Worm (Caenorhabditis elegans): ENCODE measurements around the gene Y47D7A.2.

Y47D7A.2 gene

DNA sequence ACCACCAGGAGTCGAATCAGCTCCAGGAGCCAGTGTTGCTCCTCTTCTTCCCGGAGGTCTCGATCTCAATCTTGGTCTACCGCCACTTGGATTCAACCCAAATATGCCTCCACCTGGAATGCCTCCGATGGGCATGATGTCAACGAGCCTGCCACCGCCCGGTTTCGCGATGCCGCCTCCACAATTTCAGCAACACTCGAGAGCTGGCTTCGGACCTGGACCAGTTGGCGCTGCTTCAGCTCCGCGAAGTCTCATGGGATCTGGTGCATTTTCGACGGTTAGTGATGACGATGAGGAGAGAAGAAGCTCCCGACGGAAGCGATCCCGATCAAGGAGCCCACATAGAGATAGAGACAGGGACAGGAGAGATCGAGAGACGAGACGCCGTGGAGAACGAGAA is 47.1 kb upstream of the Y47D7A.2 start:
- TF ChIP-seq egl-13 (tag; optimal IDR thresholded peaks at IDR 0.05) (no peak), zag-1 (tag; optimal IDR thresholded peaks at IDR 0.05) (no peak), fkh-10 (GFP tag; optimal IDR thresholded peaks at IDR 0.05) (no peak), ceh-8 (GFP tag; optimal IDR thresholded peaks at IDR 0.05) (no peak), ztf-4 (tag; optimal IDR thresholded peaks at IDR 0.05) (no peak), efl-1 (optimal IDR thresholded peaks at IDR 0.05) (no peak), efl-1 (GFP tag; optimal IDR thresholded peaks at IDR 0.05 in 1 of 2) (peak in 1 of 2 experiments; percentile 89)

DNA sequence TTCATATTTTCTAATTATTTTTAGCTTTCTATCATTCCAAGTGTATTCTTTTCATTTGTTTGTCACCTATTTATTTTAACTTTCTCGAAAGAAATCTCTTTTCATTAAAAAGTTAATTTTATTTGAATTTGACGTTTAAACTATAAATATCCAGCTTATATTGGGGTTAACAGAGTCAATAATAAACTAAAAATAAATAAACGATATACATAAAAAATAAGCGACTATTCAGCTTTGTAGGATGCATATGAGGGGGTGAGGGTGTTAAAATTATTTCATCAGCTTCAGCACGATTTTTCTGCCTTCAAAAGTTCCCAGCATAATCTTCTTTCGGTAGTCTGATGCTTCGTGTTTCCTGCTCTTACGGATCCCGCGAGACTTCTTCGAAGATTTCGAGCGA is 46.4 kb upstream of the Y47D7A.2 start:
- TF ChIP-seq lir-3 (tag; optimal IDR thresholded peaks at IDR 0.05; ENCODE audit: poor library complexity) (no peak), ceh-63 (GFP tag; optimal IDR thresholded peaks at IDR 0.05) (no peak), zag-1 (tag; optimal IDR thresholded peaks at IDR 0.05) (no peak), unc-98 (GFP tag; IDR thresholded peaks at IDR 0.05) (no peak), unc-130 (tag; optimal IDR thresholded peaks at IDR 0.05) (no peak), blmp-1 (tag; optimal IDR thresholded peaks at IDR 0.05) (no peak), dpl-1 (GFP tag; optimal IDR thresholded peaks at IDR 0.05) (no peak), pqm-1 (tag; optimal IDR thresholded peaks at IDR 0.05) (no peak), ceh-90 (tag; optimal IDR thresholded peaks at IDR 0.05) (no peak), nhr-84 (tag; optimal IDR thresholded peaks at IDR 0.05) (no peak), sptf-1 (tag; optimal IDR thresholded peaks at IDR 0.05) (no peak), snu-23 (GFP tag; optimal IDR thresholded peaks at IDR 0.05) (no peak)

DNA sequence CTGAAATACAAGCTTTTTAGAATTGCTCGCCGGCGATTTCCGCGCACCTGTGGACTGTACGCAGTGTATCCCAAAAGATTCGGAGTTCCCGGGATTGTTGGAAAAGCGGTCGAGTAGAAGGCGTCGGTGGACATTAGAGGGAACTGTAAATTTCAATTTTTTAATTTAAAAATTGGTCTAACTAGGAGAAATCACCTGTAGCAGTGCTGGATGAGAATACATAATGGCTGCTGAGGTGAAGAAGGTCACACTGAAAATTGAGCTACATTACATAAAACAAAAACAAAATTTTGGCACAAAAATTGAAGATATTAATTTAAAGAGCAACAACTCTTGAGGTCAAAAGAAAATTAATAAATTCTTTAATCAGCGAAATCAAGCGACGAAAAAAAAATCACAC is 45.4 kb upstream of the Y47D7A.2 start, which contains the start of gene neg-1:
neg-1 (minus strand) TSS at position 250 of the 400 bp plus-strand sequence.
- TF ChIP-seq xbp-1 (tag; optimal IDR thresholded peaks at IDR 0.05) (no peak), ces-1 (GFP tag; optimal IDR thresholded peaks at IDR 0.05) (no peak), swsn-7 (tag; optimal IDR thresholded peaks at IDR 0.05) (no peak), snpc-4 (tag; optimal IDR thresholded peaks at IDR 0.05) (no peak), nhr-76 (tag; optimal IDR thresholded peaks at IDR 0.05) (no peak), ceh-82 (tag; optimal IDR thresholded peaks at IDR 0.05) (no peak), fkh-10 (GFP tag; optimal IDR thresholded peaks at IDR 0.05) (no peak), aha-1 (tag; optimal IDR thresholded peaks at IDR 0.05) (no peak), elt-3 (tag; optimal IDR thresholded peaks at IDR 0.05) (no peak), egl-27 (tag; optimal IDR thresholded peaks at IDR 0.05) (no peak), unc-130 (tag; optimal IDR thresholded peaks at IDR 0.05) (no peak), efl-3 (GFP tag; optimal IDR thresholded peaks at IDR 0.05) (no peak), zag-1 (tag; optimal IDR thresholded peaks at IDR 0.05) (no peak)

DNA sequence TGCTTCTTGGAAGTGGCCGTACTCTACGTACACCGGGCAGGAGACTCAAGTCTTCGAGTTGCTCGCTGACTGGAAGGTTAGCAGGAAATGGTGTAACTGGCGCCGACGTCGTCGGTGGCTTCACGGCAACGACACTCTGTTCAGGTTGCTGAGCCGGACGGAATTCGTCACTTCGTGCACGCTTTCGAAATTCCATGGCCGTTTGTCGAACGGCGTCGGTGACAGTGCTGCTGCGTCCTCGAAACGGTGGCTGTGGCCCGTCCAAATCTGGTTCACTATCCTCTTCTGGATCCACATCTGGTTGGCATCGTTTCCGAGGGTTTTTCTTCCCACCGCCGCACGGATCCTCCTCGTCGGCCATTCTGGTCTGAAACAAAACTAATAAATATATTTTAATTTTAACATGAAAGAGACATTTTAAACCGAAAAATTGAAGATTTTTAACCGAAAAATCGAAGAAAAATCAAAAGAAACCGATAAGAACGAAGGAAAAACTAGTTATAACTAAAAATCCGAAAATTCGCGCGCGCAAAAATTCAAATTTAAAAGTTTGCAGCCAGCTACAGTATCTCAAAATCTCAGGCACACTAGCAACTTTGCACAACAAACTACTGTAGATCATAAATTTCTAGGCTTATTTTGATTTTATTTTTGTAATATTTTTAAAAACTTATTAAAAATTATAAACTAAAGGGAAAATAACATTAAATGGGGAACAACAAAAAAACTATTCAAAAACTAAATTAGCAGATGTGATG is 44.1 kb upstream of the Y47D7A.2 start, which contains the start of gene F32D1.7:
F32D1.7 (minus strand) TSS at position 367 of the 758 bp plus-strand sequence.
- no peak for TF ChIP-seq fkh-8 (tag; optimal IDR thresholded peaks at IDR 0.05)
- TF ChIP-seq jun-1 (tag; optimal IDR thresholded peaks at IDR 0.05): no peak
- TF ChIP-seq sup-37 (GFP tag; optimal IDR thresholded peaks at IDR 0.05): no peak
- TF ChIP-seq isw-1 (GFP tag; IDR thresholded peaks at IDR 0.05): no peak
- TF ChIP-seq egl-13 (tag; optimal IDR thresholded peaks at IDR 0.05): no peak
- no peak for TF ChIP-seq hlh-4 (tag; optimal IDR thresholded peaks at IDR 0.05)
- TF ChIP-seq zip-4 (GFP tag; optimal IDR thresholded peaks at IDR 0.05): no peak
- no peak for TF ChIP-seq nhr-84 (tag; optimal IDR thresholded peaks at IDR 0.05)
- no peak for TF ChIP-seq dpl-1 (GFP tag; optimal IDR thresholded peaks at IDR 0.05)
- no peak for TF ChIP-seq efl-3 (GFP tag; optimal IDR thresholded peaks at IDR 0.05)
- TF ChIP-seq nhr-237 (tag; optimal IDR thresholded peaks at IDR 0.05): no peak
- TF ChIP-seq lir-3 (tag; optimal IDR thresholded peaks at IDR 0.05; ENCODE audit: poor library complexity): no peak
- TF ChIP-seq mep-1 (tag; optimal IDR thresholded peaks at IDR 0.05): no peak
- no peak for TF ChIP-seq ztf-4 (tag; optimal IDR thresholded peaks at IDR 0.05)
- no peak for TF ChIP-seq hpl-2 (GFP tag; optimal IDR thresholded peaks at IDR 0.05)
- TF ChIP-seq dsc-1 (tag; optimal IDR thresholded peaks at IDR 0.05): no peak
- no peak for TF ChIP-seq swsn-7 (tag; optimal IDR thresholded peaks at IDR 0.05)
- no peak for TF ChIP-seq lin-39 (tag; optimal IDR thresholded peaks at IDR 0.05)

Data from whole organism, L1 larva.